Fruit fly (Drosophila melanogaster): ENCODE measurements around the gene Edem1.

Gene Edem1

dm6 chrX:1948508-1949065 is 40.0 kb upstream of the Edem1 start (continued):
- peak; percentile 62 for TF ChIP-seq grau (tag; optimal IDR thresholded peaks at IDR 0.05)
- no peak for TF ChIP-seq CG17385 (GFP tag; optimal IDR thresholded peaks at IDR 0.05)
- TF ChIP-seq CG4404 (GFP tag; IDR thresholded peaks at IDR 0.05): 0 out of 2 replicates have a peak, but pooled peaks have one; percentile 17
- TF ChIP-seq HLH4C (GFP tag; IDR thresholded peaks at IDR 0.05; ENCODE audit: partially characterized antibody): no peak
- TF ChIP-seq CG16815 (GFP tag; optimal IDR thresholded peaks at IDR 0.05): peak; percentile 50
- TF ChIP-seq Xrp1 (GFP tag; IDR thresholded peaks at IDR 0.05): peak; percentile 55; the same call in 1 of the 2 replicates
- peak; percentile 22; the same call in 1 of the 2 replicates for TF ChIP-seq Taf1 (GFP tag; IDR thresholded peaks at IDR 0.05)
- peak; percentile 59 for TF ChIP-seq mam (GFP tag; optimal IDR thresholded peaks at IDR 0.05)
- TF ChIP-seq toy (GFP tag; IDR thresholded peaks at IDR 0.05): peak; percentile 55; the same call in 1 of the 2 replicates
- no peak for TF ChIP-seq sima (GFP tag; optimal IDR thresholded peaks at IDR 0.05)
- TF ChIP-seq danr (GFP tag; IDR thresholded peaks at IDR 0.05): no peak
- peak; percentile 51; the same call in 1 of the 2 replicates for TF ChIP-seq sob (GFP tag; IDR thresholded peaks at IDR 0.05)
- no peak for TF ChIP-seq Pdp1 (GFP tag; optimal IDR thresholded peaks at IDR 0.05)
- TF ChIP-seq Fer1 (GFP tag; optimal IDR thresholded peaks at IDR 0.05): peak; percentile 70
- TF ChIP-seq rib (GFP tag; IDR thresholded peaks at IDR 0.05): peak; percentile 72; the same call in 1 of the 2 replicates
- TF ChIP-seq CG17612 (GFP tag; IDR thresholded peaks at IDR 0.05): peak; percentile 39; the same call in 1 of the 2 replicates
- no peak for TF ChIP-seq Hr78 (GFP tag; optimal IDR thresholded peaks at IDR 0.05)
- TF ChIP-seq B-H1 (GFP tag; IDR thresholded peaks at IDR 0.05): no peak; the same call in 2 of the 3 replicates
- TF ChIP-seq CrebB (tag; optimal IDR thresholded peaks at IDR 0.05): peak; percentile 8
- peak; percentile 60 for TF ChIP-seq Ets65A (GFP tag)
- peak; percentile 29; the same call in 1 of the 2 replicates for TF ChIP-seq Rx (GFP tag; IDR thresholded peaks at IDR 0.05)
- peak; percentile 49 for TF ChIP-seq fd3F (GFP tag; optimal IDR thresholded peaks at IDR 0.05)
- TF ChIP-seq CG4360 (GFP tag; IDR thresholded peaks at IDR 0.05): no peak
- no peak for TF ChIP-seq CG11723 (GFP tag; optimal IDR thresholded peaks at IDR 0.05)
- no peak for TF ChIP-seq oc (tag; optimal IDR thresholded peaks at IDR 0.05)
- peak; percentile 31; the same call in 1 of the 2 replicates for TF ChIP-seq CG9215 (GFP tag; IDR thresholded peaks at IDR 0.05)
- peak; percentile 81 for TF ChIP-seq slbo (GFP tag; IDR thresholded peaks at IDR 0.05)
- peak; percentile 32 for TF ChIP-seq CG9437 (GFP tag; optimal IDR thresholded peaks at IDR 0.05)
- no peak for TF ChIP-seq CG8388 (GFP tag; optimal IDR thresholded peaks at IDR 0.05)
- peak; percentile 35; the same call in 1 of the 2 replicates for TF ChIP-seq H2.0 (GFP tag; IDR thresholded peaks at IDR 0.05)
- TF ChIP-seq sd (tag; optimal IDR thresholded peaks at IDR 0.05): no peak
- peak; percentile 25 to 33 for TF ChIP-seq dpn (GFP tag; optimal IDR thresholded peaks at IDR 0.05)
- peak in 1 of 2 experiments; percentile 3 for TF ChIP-seq chif (GFP tag; optimal IDR thresholded peaks at IDR 0.05)
- peak; percentile 31 for TF ChIP-seq ATbp (GFP tag; optimal IDR thresholded peaks at IDR 0.05)
- TF ChIP-seq CG6813 (GFP tag; optimal IDR thresholded peaks at IDR 0.05): peak; percentile 45
- TF ChIP-seq CG10979 (tag; optimal IDR thresholded peaks at IDR 0.05): no peak
- peak; percentile 35; the same call in 1 of the 2 replicates for TF ChIP-seq CG17328 (GFP tag; IDR thresholded peaks at IDR 0.05)
- TF ChIP-seq CG4282 (GFP tag; optimal IDR thresholded peaks at IDR 0.05): no peak
- peak; percentile 45; the same call in 2 of the 3 replicates for TF ChIP-seq tgo (GFP tag; IDR thresholded peaks at IDR 0.05)
- TF ChIP-seq HLH54F (GFP tag; optimal IDR thresholded peaks at IDR 0.05): peak; percentile 68
- no peak for TF ChIP-seq cas (GFP tag; IDR thresholded peaks at IDR 0.05)
- peak; percentile 42 for TF ChIP-seq Oli (tag; optimal IDR thresholded peaks at IDR 0.05)
- peak; percentile 4 for TF ChIP-seq Vsx1 (GFP tag; optimal IDR thresholded peaks at IDR 0.05)
- peak; percentile 71 for TF ChIP-seq Atf6 (GFP tag; IDR thresholded peaks at IDR 0.05)
- TF ChIP-seq Ptx1 (GFP tag; IDR thresholded peaks at IDR 0.05): peak; percentile 42; the same call in 1 of the 2 replicates
- TF ChIP-seq CG14965 (GFP tag; optimal IDR thresholded peaks at IDR 0.05; ENCODE audit: borderline replicate concordance): no peak
- peak; percentile 80 for TF ChIP-seq al (GFP tag; IDR thresholded peaks at IDR 0.05)
- no peak for TF ChIP-seq cato (GFP tag; optimal IDR thresholded peaks at IDR 0.05; ENCODE audit: borderline replicate concordance)
- peak; percentile 10; the same call in 1 of the 3 replicates for TF ChIP-seq CG17361 (GFP tag; IDR thresholded peaks at IDR 0.05)
